Worm (Caenorhabditis elegans) whole organism, mixed stage, embryonic: ENCODE data around the gene Y60A3A.8.

Experiments
- blmp-1 ChIP-seq: fragments of 150-350 bp; optimal IDR thresholded peaks from 2 replicates; lab custom pipeline; 2014; ENCODE audit warnings: missing biosample characterization, missing genetic modification characterization
- flh-1 ChIP-seq: fragments of 200-800 bp; sonication (Bioruptor generic); optimal IDR thresholded peaks from 2 replicates; lab custom pipeline; 2018; ENCODE audit warnings: mild to moderate bottlenecking, missing genetic modification characterization, moderate library complexity, missing compliant biosample characterization
- lin-13 ChIP-seq: fragments of 150-350 bp; optimal IDR thresholded peaks from 2 replicates; lab custom pipeline; 2014; ENCODE audit warnings: missing biosample characterization, missing genetic modification characterization
- lin-32 ChIP-seq: fragments of 200-800 bp; sonication (Bioruptor generic); optimal IDR thresholded peaks from 2 replicates; lab custom pipeline; 2018; ENCODE audit warnings: mild to moderate bottlenecking, missing genetic modification characterization, missing compliant biosample characterization
- lsy-2 ChIP-seq: fragments of 150-350 bp; optimal IDR thresholded peaks from 2 replicates; lab custom pipeline; 2014; ENCODE audit warnings: missing biosample characterization, missing genetic modification characterization
- nhr-237 ChIP-seq: fragments of 150-350 bp; optimal IDR thresholded peaks from 2 replicates; lab custom pipeline; 2014; ENCODE audit warnings: missing biosample characterization, missing genetic modification characterization
- unc-62 ChIP-seq: fragments of 150-350 bp; optimal IDR thresholded peaks from 2 replicates; lab custom pipeline; 2014; ENCODE audit warnings: missing biosample characterization, missing genetic modification reagents, missing genetic modification characterization

DNA sequence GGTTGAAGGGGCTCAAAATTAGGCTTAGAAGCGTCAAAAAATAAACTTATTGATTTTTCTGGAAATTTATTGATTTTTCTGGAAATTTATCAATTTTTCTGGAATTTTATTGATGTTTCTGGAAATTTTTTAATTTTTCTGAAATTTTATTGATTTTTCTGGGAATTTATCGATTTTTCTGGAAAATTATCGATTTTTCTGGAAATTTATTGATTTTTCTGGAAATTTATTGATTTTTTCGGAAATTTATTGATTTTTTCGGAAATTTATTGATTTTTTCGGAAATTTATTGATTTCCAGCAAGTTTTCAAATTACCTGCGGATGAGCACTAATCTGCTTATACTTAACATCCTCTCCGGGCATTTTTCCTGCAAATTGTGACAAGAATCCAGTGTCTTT lies 48.0 kb upstream of the Y60A3A.8 start:
- no peak for TF ChIP-seq lin-13 (tag; lab: Kevin White, UChicago)
- no peak for TF ChIP-seq lsy-2
- TF ChIP-seq lin-32 = no peak
- no peak for TF ChIP-seq nhr-237 (tag; lab: Kevin White, UChicago)
- TF ChIP-seq blmp-1 (tag; lab: Kevin White, UChicago) = no peak
- TF ChIP-seq flh-1 (GFP tag; lab: Kevin White, UChicago) = no peak
- no peak for TF ChIP-seq unc-62 (GFP tag; lab: Kevin White, UChicago)
